Worm (Caenorhabditis elegans) whole organism, late embryonic: ENCODE data around the gene nspd-2.

Experiments
- F13H6.1 ChIP-seq: sonication (generic microtip); optimal IDR thresholded peaks from 2 replicates; lab custom pipeline; 2016; ENCODE audit warnings: missing genetic modification characterization, missing compliant biosample characterization
- ceh-30 ChIP-seq: fragments of 150-350 bp; optimal IDR thresholded peaks from 2 replicates; lab custom pipeline; 2014; ENCODE audit warnings: missing biosample characterization, missing genetic modification characterization
- hlh-15 ChIP-seq: sonication (generic microtip); optimal IDR thresholded peaks from 2 replicates; lab custom pipeline; 2016; ENCODE audit warnings: missing genetic modification characterization, missing compliant biosample characterization
- pqm-1 ChIP-seq: sonication (generic microtip); optimal IDR thresholded peaks from 2 replicates; lab custom pipeline; 2016; ENCODE audit warnings: missing genetic modification characterization, missing compliant biosample characterization
- rnt-1 ChIP-seq: sonication (generic microtip); optimal IDR thresholded peaks from 2 replicates; lab custom pipeline; 2016; ENCODE audit warnings: missing genetic modification characterization, missing compliant biosample characterization

DNA sequence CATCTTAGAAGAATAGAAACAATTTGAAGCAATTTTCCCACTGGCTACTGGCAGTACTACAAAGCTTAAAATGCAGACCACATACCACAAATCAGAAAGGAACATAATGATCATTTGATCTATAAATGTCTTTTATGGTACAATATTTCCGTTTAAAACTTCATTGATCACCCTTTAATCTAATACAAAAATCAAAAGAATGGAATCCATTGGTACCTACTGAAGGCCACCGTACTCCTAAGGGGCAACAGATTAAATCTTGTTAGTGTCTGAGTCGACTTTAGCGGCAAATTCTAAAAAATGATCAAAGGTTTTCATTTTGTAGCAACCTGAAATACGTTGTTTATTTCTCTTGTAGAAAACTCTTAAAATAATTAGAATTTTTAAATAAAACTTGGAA is 28.4 kb downstream of the nspd-2 start:
- TF ChIP-seq ceh-30 (tag; lab: Kevin White, UChicago) (no peak), F13H6.1 (tag; lab: Kevin White, UChicago) (no peak), rnt-1 (tag; lab: Kevin White, UChicago) (no peak), hlh-15 (tag; lab: Kevin White, UChicago) (no peak), pqm-1 (tag; lab: Kevin White, UChicago) (no peak)
